Worm (Caenorhabditis elegans) whole organism, L3 larva: Measurements from ENCODE around the gene F31E8.4.

Source experiments
- ZK546.5 ChIP-seq: sonication (generic microtip); optimal IDR thresholded peaks from 2 replicates; lab custom pipeline; 2017; ENCODE audit warnings: missing biosample characterization, missing genetic modification characterization
- fkh-10 ChIP-seq: sonication (generic microtip); optimal IDR thresholded peaks from 2 replicates; lab custom pipeline; 2017; ENCODE audit warnings: missing biosample characterization, missing genetic modification reagents, missing genetic modification characterization
- jun-1 ChIP-seq: fragments of 150-350 bp; optimal IDR thresholded peaks from 2 replicates; lab custom pipeline; 2014; ENCODE audit warnings: missing biosample characterization, missing genetic modification reagents, missing genetic modification characterization
- lin-15B ChIP-seq: fragments of 150-350 bp; optimal IDR thresholded peaks from 2 replicates; lab custom pipeline; 2014; ENCODE audit warnings: missing biosample characterization, missing genetic modification characterization
- lin-39 ChIP-seq: fragments of 150-350 bp; optimal IDR thresholded peaks from 2 replicates; lab custom pipeline; 2018; ENCODE audit warnings: missing biosample characterization, missing genetic modification reagents, missing genetic modification characterization
- pqm-1 ChIP-seq: fragments of 150-350 bp; optimal IDR thresholded peaks from 2 replicates; lab custom pipeline; 2017; ENCODE audit warnings: missing biosample characterization, missing genetic modification characterization, inconsistent platforms
- ztf-4 ChIP-seq: fragments of 150-350 bp; optimal IDR thresholded peaks from 2 replicates; lab custom pipeline; 2014; ENCODE audit warnings: missing biosample characterization, missing genetic modification characterization

DNA sequence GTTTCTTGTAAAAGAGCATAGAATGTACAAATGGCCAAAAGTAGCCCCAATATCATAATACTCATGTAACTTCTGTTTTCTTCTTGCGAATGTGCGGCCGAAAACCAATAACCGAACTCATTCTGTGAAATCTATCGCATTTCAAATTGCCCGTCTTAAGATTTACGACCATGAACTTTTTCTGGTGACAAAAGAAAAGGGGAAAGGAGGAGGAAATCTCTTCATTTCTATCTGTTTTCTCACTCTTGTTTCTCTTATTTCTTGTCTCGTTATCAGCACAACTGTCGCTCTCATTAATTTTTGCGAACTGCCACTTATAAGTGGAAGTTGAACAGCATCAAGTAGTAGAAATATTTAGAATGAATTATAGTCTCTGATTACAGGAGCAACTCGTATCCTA is 41.1 kb upstream of the F31E8.4 start:
- TF ChIP-seq ztf-4 (tag; lab: Kevin White, UChicago) = no peak
- TF ChIP-seq jun-1 (tag; lab: Kevin White, UChicago) = no peak
- no peak for TF ChIP-seq pqm-1 (tag; lab: Kevin White, UChicago)
- no peak for TF ChIP-seq fkh-10 (GFP tag; lab: Kevin White, UChicago)
- TF ChIP-seq ZK546.5 (tag; lab: Kevin White, UChicago) = no peak
- TF ChIP-seq lin-15B (tag; lab: Kevin White, UChicago) = no peak
- TF ChIP-seq lin-39 = no peak
